Worm (Caenorhabditis elegans) whole organism, late embryonic: ENCODE measurements around the gene K11G12.6.

ENCODE experiments used
- C08G9.2 ChIP-seq: sonication (generic microtip); optimal IDR thresholded peaks from 2 replicates; lab custom pipeline; 2016; ENCODE audit warnings: mild to moderate bottlenecking, missing genetic modification characterization, moderate library complexity, missing compliant biosample characterization
- C38D4.7 ChIP-seq: fragments of 200-800 bp; sonication (Bioruptor generic); optimal IDR thresholded peaks from 2 replicates; lab custom pipeline; 2018; ENCODE audit warnings: mild to moderate bottlenecking, missing genetic modification characterization, moderate library complexity, missing compliant biosample characterization
- K02D7.2 ChIP-seq: sonication (generic microtip); optimal IDR thresholded peaks from 2 replicates; lab custom pipeline; 2017; ENCODE audit warnings: mild to moderate bottlenecking, missing genetic modification characterization, missing compliant biosample characterization
- ama-1 ChIP-seq: fragments of 150-350 bp; optimal IDR thresholded peaks from 2 replicates; lab custom pipeline; 2014
- ceh-14 ChIP-seq: sonication (generic microtip); optimal IDR thresholded peaks from 2 replicates; lab custom pipeline; 2016; ENCODE audit warnings: missing genotype, missing genetic modification characterization, missing compliant biosample characterization
- hlh-6 ChIP-seq: sonication (generic microtip); optimal IDR thresholded peaks from 2 replicates; lab custom pipeline; 2016; ENCODE audit warnings: missing genotype, missing genetic modification characterization, missing compliant biosample characterization
- lim-6 ChIP-seq: sonication (generic microtip); optimal IDR thresholded peaks from 2 replicates; lab custom pipeline; 2016; ENCODE audit warnings: missing genetic modification characterization, missing compliant biosample characterization
- sdc-2 ChIP-seq: sonication (generic microtip); optimal IDR thresholded peaks from 2 replicates; lab custom pipeline; 2016; ENCODE audit warnings: missing genotype, missing genetic modification characterization, missing compliant biosample characterization
- unc-3 ChIP-seq, 2 experiments: fragments of 200-800 bp in 1 of 2; sonication (Bioruptor generic) in 1 of 2; sonication (generic microtip) in 1 of 2; conservative IDR thresholded peaks in 1 of 2; optimal IDR thresholded peaks in 1 of 2; 2 replicates each; pipeline versions ENCODE4 v1.3.6 to Lab custom; 2016 to 2022; ENCODE audit warnings: missing compliant biosample characterization in 2 of 2, missing genetic modification characterization in 2 of 2, missing genetic modification reagents in 1 of 2

ce11 chrX:6744978-6745377, 15.5 kb upstream of the K11G12.6 start:
- TF ChIP-seq C38D4.7, result no peak
- no peak for TF ChIP-seq lim-6 (tag; lab: Kevin White, UChicago)
- no peak for TF ChIP-seq C08G9.2 (tag; lab: Kevin White, UChicago)
- no peak for TF ChIP-seq sdc-2 (tag; lab: Kevin White, UChicago)
- TF ChIP-seq ama-1 (lab: Kevin White, UChicago), result no peak
- no peak for TF ChIP-seq unc-3 (GFP tag; conservative IDR thresholded peaks at IDR 0.05; lab: Robert Waterston, UW)
- no peak for TF ChIP-seq unc-3 (tag; optimal IDR thresholded peaks at IDR 0.05; lab: Kevin White, UChicago)
- no peak for TF ChIP-seq K02D7.2 (tag; lab: Kevin White, UChicago)
- no peak for TF ChIP-seq hlh-6 (tag; lab: Kevin White, UChicago)
- no peak for TF ChIP-seq ceh-14 (tag; lab: Kevin White, UChicago)
